Worm (Caenorhabditis elegans) whole organism, midembryonic: ENCODE data around the gene F17E9.3.

Experiments used
- tab-1 ChIP-seq: fragments of 200-800 bp; sonication (Bioruptor generic); IDR thresholded peaks from 2 replicates; pipeline ENCODE4 v1.3.6; 2022; ENCODE audit warnings: missing genetic modification characterization, missing compliant biosample characterization
- ztf-23 ChIP-seq: fragments of 200-800 bp; sonication (Bioruptor generic); IDR thresholded peaks from 2 replicates; pipeline ENCODE4 v1.3.6; 2022; ENCODE audit warnings: missing genetic modification reagents, missing genetic modification characterization, missing compliant biosample characterization
- ztf-29 ChIP-seq: fragments of 200-800 bp; sonication (Bioruptor generic); IDR thresholded peaks from 2 replicates; pipeline ENCODE4 v1.3.6; 2022; ENCODE audit warnings: missing genetic modification reagents, missing genetic modification characterization, missing compliant biosample characterization

ce11 chrIV:8360817-8361216, 6.1 kb downstream of the F17E9.3 start, which contains the start of gene sqv-1:
- TF ChIP-seq ztf-23 (GFP tag; lab: Robert Waterston, UW) (no peak), tab-1 (GFP tag; lab: Robert Waterston, UW) (no peak), ztf-29 (no peak)
